Fruit fly (Drosophila melanogaster) whole organism, embryonic: ENCODE measurements around the gene tinc.
A peak's percentile ranks its signal among the peaks of the same experiment; 100 is the strongest.

Experiments used
- Ada2b ChIP-seq: fragments of 200-800 bp; sonication (Bioruptor generic); IDR thresholded peaks from 2 replicates; pipeline ENCODE4 v1.3.6; 2022; ENCODE audit warnings: missing biosample characterization, missing genetic modification characterization
- Adf1 ChIP-seq: fragments of 200-800 bp; sonication (Bioruptor generic); IDR thresholded peaks from 2 replicates; pipeline ENCODE4 v1.3.6; 2022; ENCODE audit warnings: missing biosample characterization, missing genetic modification characterization
- CG10431 ChIP-seq: fragments of 200-800 bp; sonication (Bioruptor generic); optimal IDR thresholded peaks from 3 replicates; lab custom pipeline; 2018; ENCODE audit warnings: missing biosample characterization, mild to moderate bottlenecking, missing genetic modification characterization
- CG10543 ChIP-seq: fragments of 200-800 bp; sonication (Bioruptor generic); optimal IDR thresholded peaks from 3 replicates; lab custom pipeline; 2017; ENCODE audit warnings: missing biosample characterization, mild to moderate bottlenecking, missing genetic modification characterization, moderate library complexity
- CG10979 ChIP-seq: fragments of 200-800 bp; sonication (Bioruptor generic); optimal IDR thresholded peaks from 2 replicates; lab custom pipeline; 2018; ENCODE audit warnings: missing biosample characterization, mild to moderate bottlenecking, missing genetic modification characterization, moderate library complexity
- CG1529 ChIP-seq: fragments of 200-800 bp; sonication (Bioruptor generic); optimal IDR thresholded peaks from 3 replicates; lab custom pipeline; 2018; ENCODE audit warnings: missing biosample characterization, missing genetic modification characterization
- CG15514 ChIP-seq: fragments of 200-800 bp; sonication (Bioruptor generic); optimal IDR thresholded peaks from 3 replicates; lab custom pipeline; 2017; ENCODE audit warnings: missing biosample characterization, missing genetic modification characterization, mild to moderate bottlenecking, moderate library complexity, missing genetic modification reagents
- CG15696 ChIP-seq: fragments of 200-800 bp; sonication (Bioruptor generic); optimal IDR thresholded peaks from 2 replicates; lab custom pipeline; 2019; ENCODE audit warnings: missing biosample characterization, mild to moderate bottlenecking, missing genetic modification characterization, moderate library complexity
- CG1647 ChIP-seq: fragments of 200-800 bp; sonication (Bioruptor generic); optimal IDR thresholded peaks from 3 replicates; lab custom pipeline; 2016; ENCODE audit warnings: missing biosample characterization, missing genetic modification characterization
- CG16863 ChIP-seq: fragments of 200-800 bp; sonication (Bioruptor generic); optimal IDR thresholded peaks from 3 replicates; lab custom pipeline; 2016; ENCODE audit warnings: missing biosample characterization, missing genetic modification characterization
- CG32532 ChIP-seq: fragments of 200-800 bp; sonication (Bioruptor generic); IDR thresholded peaks from 2 replicates; pipeline ENCODE4 v1.3.6; 2022; ENCODE audit warnings: missing biosample characterization, missing genetic modification characterization
- CG33557 ChIP-seq: fragments of 200-800 bp; sonication (Bioruptor generic); optimal IDR thresholded peaks from 2 replicates; lab custom pipeline; 2019; ENCODE audit warnings: missing biosample characterization, mild to moderate bottlenecking, missing genetic modification characterization, moderate library complexity
- CG4707 ChIP-seq: fragments of 200-800 bp; sonication (Bioruptor generic); optimal IDR thresholded peaks from 2 replicates; lab custom pipeline; 2018; ENCODE audit warnings: missing biosample characterization, mild to moderate bottlenecking, missing genetic modification characterization, moderate library complexity
- CG4730 ChIP-seq: fragments of 200-800 bp; sonication (Bioruptor generic); IDR thresholded peaks from 2 replicates; pipeline ENCODE4 v1.3.6; 2022; ENCODE audit warnings: missing biosample characterization, missing genetic modification characterization
- CG6689 ChIP-seq: fragments of 200-800 bp; sonication (Bioruptor generic); IDR thresholded peaks from 2 replicates; pipeline ENCODE4 v1.3.6; 2022; ENCODE audit warnings: missing biosample characterization, missing genetic modification characterization
- CG6791 ChIP-seq: fragments of 200-800 bp; sonication (Bioruptor generic); IDR thresholded peaks from 3 replicates; pipeline ENCODE4 v1.3.6; 2022; ENCODE audit warnings: missing biosample characterization, missing genetic modification characterization; ENCODE audit not compliant: partially characterized antibody
- CG7786 ChIP-seq: fragments of 200-800 bp; sonication (Bioruptor generic); optimal IDR thresholded peaks from 2 replicates; lab custom pipeline; 2016; ENCODE audit warnings: missing biosample characterization, missing genetic modification characterization
- D ChIP-seq, 2 experiments: fragments of 200-800 bp in 1 of 2; fragments of >200 bp in 1 of 2; sonication (Bioruptor generic) in 1 of 2; optimal IDR thresholded peaks; 2 replicates in 1 of 2; 3 replicates in 1 of 2; lab custom pipeline; 2017; ENCODE audit warnings: mild to moderate bottlenecking in 1 of 2, missing biosample characterization in 1 of 2, missing genetic modification characterization in 1 of 2, missing genetic modification reagents in 1 of 2
- D19A ChIP-seq: fragments of 200-800 bp; optimal IDR thresholded peaks from 3 replicates; lab custom pipeline; 2019; ENCODE audit warnings: missing biosample characterization, mild to moderate bottlenecking, missing genetic modification characterization, moderate library complexity
- E2f2 ChIP-seq: fragments of 200-800 bp; sonication (Bioruptor generic); IDR thresholded peaks from 2 replicates; pipeline ENCODE4 v1.3.6; 2022; ENCODE audit warnings: missing biosample characterization, missing genetic modification characterization
- Fer3 ChIP-seq: fragments of 200-800 bp; sonication (Bioruptor generic); optimal IDR thresholded peaks from 2 replicates; lab custom pipeline; 2018; ENCODE audit warnings: missing biosample characterization, mild to moderate bottlenecking, missing genetic modification characterization, moderate library complexity
- Hsf ChIP-seq: fragments of 200-800 bp; sonication (Bioruptor generic); optimal IDR thresholded peaks from 3 replicates; lab custom pipeline; 2016; ENCODE audit warnings: missing biosample characterization, missing genetic modification characterization
- Kr ChIP-seq: fragments of 200-800 bp; sonication (Bioruptor generic); optimal IDR thresholded peaks from 2 replicates; lab custom pipeline; 2017; ENCODE audit warnings: missing biosample characterization, mild to moderate bottlenecking, missing genetic modification characterization
- Lhr ChIP-seq: fragments of 200-800 bp; sonication (Bioruptor generic); optimal IDR thresholded peaks from 3 replicates; lab custom pipeline; 2017; ENCODE audit warnings: mild to moderate bottlenecking, missing biosample characterization, missing genetic modification reagents, missing genetic modification characterization
- MESR4 ChIP-seq: fragments of 200-800 bp; sonication (Bioruptor generic); optimal IDR thresholded peaks from 2 replicates; lab custom pipeline; 2018; ENCODE audit warnings: missing biosample characterization, mild to moderate bottlenecking, missing genetic modification characterization, moderate library complexity
- Meics ChIP-seq: fragments of 200-800 bp; sonication (Bioruptor generic); optimal IDR thresholded peaks from 2 replicates; lab custom pipeline; 2017; ENCODE audit warnings: missing biosample characterization, mild to moderate bottlenecking, missing genetic modification characterization
- Opbp ChIP-seq: fragments of 200-800 bp; sonication (Bioruptor generic); IDR thresholded peaks from 3 replicates; pipeline ENCODE4 v1.3.6; 2022; ENCODE audit warnings: missing biosample characterization, missing genetic modification characterization; ENCODE audit not compliant: partially characterized antibody
- Rx ChIP-seq: fragments of 200-800 bp; sonication (Bioruptor generic); IDR thresholded peaks from 2 replicates; pipeline ENCODE4 v1.3.6; 2022; ENCODE audit warnings: missing biosample characterization, missing genetic modification characterization
- Sin3A ChIP-seq: fragments of >200 bp; optimal IDR thresholded peaks from 2 replicates; lab custom pipeline; 2018
- Stat92E ChIP-seq, 3 experiments: fragments of >200 bp in 2 of 3; fragments of 200-800 bp in 1 of 3; sonication (Bioruptor generic) in 1 of 3; optimal IDR thresholded peaks; 2 replicates each; lab custom pipeline; 2017 to 2019; ENCODE audit warnings: missing biosample characterization in 3 of 3, missing genetic modification characterization in 3 of 3, mild to moderate bottlenecking in 1 of 3, moderate library complexity in 1 of 3
- ash1 ChIP-seq: fragments of 200-800 bp; sonication (Bioruptor generic); optimal IDR thresholded peaks from 2 replicates; lab custom pipeline; 2018; ENCODE audit warnings: missing biosample characterization, mild to moderate bottlenecking, missing genetic modification characterization
- cad ChIP-seq: fragments of >200 bp; optimal IDR thresholded peaks from 2 replicates; lab custom pipeline; 2017; ENCODE audit warnings: missing biosample characterization, missing genetic modification characterization
- cato ChIP-seq: fragments of 200-800 bp; sonication (Bioruptor generic); optimal IDR thresholded peaks from 2 replicates; lab custom pipeline; 2016; ENCODE audit warnings: missing biosample characterization, missing genetic modification characterization, borderline replicate concordance
- chn ChIP-seq: fragments of 200-800 bp; sonication (Bioruptor generic); optimal IDR thresholded peaks from 2 replicates; lab custom pipeline; 2016; ENCODE audit warnings: missing biosample characterization, missing genetic modification characterization
- ems ChIP-seq: fragments of 200-800 bp; sonication (Bioruptor generic); optimal IDR thresholded peaks from 3 replicates; lab custom pipeline; 2016; ENCODE audit warnings: missing biosample characterization, missing genetic modification characterization
- gfzf ChIP-seq: fragments of 200-800 bp; sonication (Bioruptor generic); optimal IDR thresholded peaks from 2 replicates; lab custom pipeline; 2016; ENCODE audit warnings: missing biosample characterization, mild to moderate bottlenecking, missing genetic modification characterization, moderate library complexity
- grau ChIP-seq: fragments of 200-800 bp; optimal IDR thresholded peaks from 3 replicates; lab custom pipeline; 2019; ENCODE audit warnings: missing biosample characterization, mild to moderate bottlenecking, missing genetic modification characterization, moderate library complexity
- gt ChIP-seq: fragments of 200-800 bp; sonication (Bioruptor generic); IDR thresholded peaks from 2 replicates; pipeline ENCODE4 v1.3.6; 2022; ENCODE audit warnings: missing biosample characterization, missing genetic modification characterization
- hbn ChIP-seq: fragments of 200-800 bp; sonication (Bioruptor generic); IDR thresholded peaks from 2 replicates; pipeline ENCODE4 v1.3.6; 2022; ENCODE audit warnings: missing biosample characterization, missing genetic modification characterization; ENCODE audit not compliant: partially characterized antibody
- hth ChIP-seq: fragments of >200 bp; optimal IDR thresholded peaks from 2 replicates; lab custom pipeline; 2017; ENCODE audit warnings: inconsistent platforms
- kay ChIP-seq: fragments of 200-800 bp; sonication (Bioruptor generic); optimal IDR thresholded peaks from 2 replicates; lab custom pipeline; 2016; ENCODE audit warnings: missing biosample characterization, missing genetic modification characterization
- peb ChIP-seq: fragments of 200-800 bp; sonication (Bioruptor generic); IDR thresholded peaks from 2 replicates; pipeline ENCODE4 v1.3.6; 2022; ENCODE audit warnings: missing biosample characterization, missing genetic modification characterization
- pita ChIP-seq: fragments of 200-800 bp; sonication (Bioruptor generic); optimal IDR thresholded peaks from 2 replicates; lab custom pipeline; 2017; ENCODE audit warnings: missing biosample characterization, mild to moderate bottlenecking, missing genetic modification characterization
- psq ChIP-seq: fragments of 200-800 bp; sonication (Bioruptor generic); optimal IDR thresholded peaks from 2 replicates; lab custom pipeline; 2017; ENCODE audit warnings: missing biosample characterization, missing genetic modification characterization
- row ChIP-seq: fragments of 200-800 bp; sonication (Bioruptor generic); IDR thresholded peaks from 3 replicates; pipeline ENCODE4 v1.3.6; 2022; ENCODE audit warnings: missing biosample characterization, missing genetic modification characterization
- sens-2 ChIP-seq: fragments of 200-800 bp; sonication (Bioruptor generic); IDR thresholded peaks from 2 replicates; pipeline ENCODE4 v1.3.6; 2022; ENCODE audit warnings: missing biosample characterization, missing genetic modification characterization
- slbo ChIP-seq: fragments of 200-800 bp; sonication (Bioruptor generic); IDR thresholded peaks from 2 replicates; pipeline ENCODE4 v1.3.6; 2022; ENCODE audit warnings: missing biosample characterization, missing genetic modification characterization
- tgo ChIP-seq: fragments of 200-800 bp; sonication (Bioruptor generic); IDR thresholded peaks from 3 replicates; pipeline ENCODE4 v1.3.6; 2022; ENCODE audit warnings: missing biosample characterization, missing genetic modification characterization
- tin ChIP-seq: fragments of 200-800 bp; sonication (Bioruptor generic); optimal IDR thresholded peaks from 3 replicates; lab custom pipeline; 2016; ENCODE audit warnings: missing biosample characterization, missing genetic modification characterization
- trem ChIP-seq: fragments of 200-800 bp; optimal IDR thresholded peaks from 3 replicates; lab custom pipeline; 2019; ENCODE audit warnings: missing biosample characterization, mild to moderate bottlenecking, missing genetic modification characterization, moderate library complexity

tinc gene

dm6 chr3R:17803025-17803424 lies 8.3 kb upstream of the tinc start, which contains the start of gene CG17806 (continued):
- TF ChIP-seq ash1 (GFP tag; lab: Kevin White, UChicago) (no peak), sens-2 (GFP tag; lab: Robert Waterston, UW) (no peak), hbn (GFP tag; lab: Robert Waterston, UW) (no peak), CG15696 (tag; lab: Kevin White, UChicago) (peak; percentile 1), kay (GFP tag; lab: Kevin White, UChicago) (no peak), Fer3 (no peak), E2f2 (GFP tag; lab: Robert Waterston, UW) (peak; percentile 48), CG16863 (GFP tag; lab: Kevin White, UChicago) (no peak), CG10543 (GFP tag; lab: Kevin White, UChicago) (peak; percentile 7), CG33557 (peak; percentile 1), chn (GFP tag; lab: Kevin White, UChicago) (no peak), slbo (no peak), gfzf (GFP tag; lab: Kevin White, UChicago) (no peak), CG1529 (GFP tag; lab: Kevin White, UChicago) (no peak), tin (no peak), grau (tag; lab: Kevin White, UChicago) (peak; percentile 11), pita (no peak), ems (GFP tag; lab: Kevin White, UChicago) (no peak), cad (no peak), row (GFP tag; lab: Robert Waterston, UW) (peak; percentile 62), CG6689 (GFP tag; lab: Robert Waterston, UW) (no peak), CG32532 (GFP tag; lab: Robert Waterston, UW) (no peak), Meics (GFP tag; lab: Kevin White, UChicago) (peak; percentile 10), MESR4 (GFP tag; lab: Kevin White, UChicago) (peak; percentile 14), trem (tag; lab: Kevin White, UChicago) (peak; percentile 9), CG7786 (GFP tag; lab: Kevin White, UChicago) (no peak), CG10431 (GFP tag; lab: Kevin White, UChicago) (no peak), peb (GFP tag; lab: Robert Waterston, UW) (no peak), Kr (GFP tag; lab: Kevin White, UChicago) (no peak), tgo (GFP tag; lab: Robert Waterston, UW) (no peak), Hsf (GFP tag; lab: Kevin White, UChicago) (no peak), CG4707 (GFP tag; lab: Kevin White, UChicago) (no peak), Sin3A (lab: Kevin White, UChicago) (no peak), Rx (no peak), gt (GFP tag; lab: Robert Waterston, UW) (no peak), CG15514 (peak; percentile 24), cato (GFP tag; lab: Kevin White, UChicago) (no peak), CG10979 (tag; lab: Kevin White, UChicago) (no peak), D19A (tag; lab: Kevin White, UChicago) (no peak), Stat92E (GFP tag; optimal IDR thresholded peaks at IDR 0.05; lab: Kevin White, UChicago) (no peak), psq (GFP tag; lab: Kevin White, UChicago) (no peak), CG1647 (GFP tag; lab: Kevin White, UChicago) (no peak), CG6791 (GFP tag; lab: Robert Waterston, UW) (no peak), Lhr (GFP tag; lab: Kevin White, UChicago) (peak; percentile 9), Opbp (GFP tag; lab: Robert Waterston, UW) (no peak), D (optimal IDR thresholded peaks at IDR 0.05; lab: Kevin White, UChicago) (no peak), D (GFP tag; optimal IDR thresholded peaks at IDR 0.05; lab: Kevin White, UChicago) (no peak), hth (lab: Kevin White, UChicago) (no peak), Ada2b (GFP tag; lab: Robert Waterston, UW) (no peak), CG4730 (GFP tag; lab: Robert Waterston, UW) (no peak), Adf1 (GFP tag; lab: Robert Waterston, UW) (no peak)
